Fruit fly (Drosophila melanogaster): Measurements from ENCODE around the gene Ccm3.

The Ccm3 gene

dm6 chr3R:15330472-15330871 is 41.3 kb upstream of the Ccm3 start, which contains the start of gene mRpL9 (continued):
- TF ChIP-seq bowl (GFP tag; IDR thresholded peaks at IDR 0.05) (no peak), Trl (optimal IDR thresholded peaks at IDR 0.05) (no peak), Trl (GFP tag; optimal IDR thresholded peaks at IDR 0.05) (no peak), CG17912 (GFP tag; optimal IDR thresholded peaks at IDR 0.05) (no peak), Dll (GFP tag; IDR thresholded peaks at IDR 0.05; ENCODE audit: partially characterized antibody) (peak; percentile 49; the same call in 2 of the 4 replicates), stc (GFP tag; IDR thresholded peaks at IDR 0.05) (no peak), H15 (GFP tag; IDR thresholded peaks at IDR 0.05) (no peak), ap (GFP tag; IDR thresholded peaks at IDR 0.05) (no peak), CG2202 (tag; optimal IDR thresholded peaks at IDR 0.05) (no peak), btn (GFP tag; optimal IDR thresholded peaks at IDR 0.05) (no peak), sens (GFP tag) (peak; percentile 47), jigr1 (GFP tag; IDR thresholded peaks at IDR 0.05) (no peak), CG33213 (GFP tag; optimal IDR thresholded peaks at IDR 0.05) (no peak), crp (GFP tag; optimal IDR thresholded peaks at IDR 0.05) (no peak), Six4 (GFP tag; optimal IDR thresholded peaks at IDR 0.05) (no peak), ac (GFP tag; optimal IDR thresholded peaks at IDR 0.05) (no peak), CG7839 (tag; optimal IDR thresholded peaks at IDR 0.05) (no peak), Dek (tag; optimal IDR thresholded peaks at IDR 0.05) (no peak), tap (tag; optimal IDR thresholded peaks at IDR 0.05) (no peak), gcm2 (GFP tag; optimal IDR thresholded peaks at IDR 0.05) (no peak), dmrt99B (tag; optimal IDR thresholded peaks at IDR 0.05) (no peak), oc (tag; optimal IDR thresholded peaks at IDR 0.05) (no peak), ttk (GFP tag; IDR thresholded peaks at IDR 0.05) (no peak), CrebB (tag; optimal IDR thresholded peaks at IDR 0.05) (no peak), Scr (GFP tag; IDR thresholded peaks at IDR 0.05; ENCODE audit: partially characterized antibody) (peak; percentile 27; the same call in 1 of the 2 replicates), CG12769 (tag; optimal IDR thresholded peaks at IDR 0.05) (no peak), crol (GFP tag; IDR thresholded peaks at IDR 0.05) (no peak), z (GFP tag; IDR thresholded peaks at IDR 0.05) (no peak), Mad (GFP tag; optimal IDR thresholded peaks at IDR 0.05) (peak; percentile 22), CG7963 (GFP tag; IDR thresholded peaks at IDR 0.05; ENCODE audit: partially characterized antibody) (no peak), mld (GFP tag; IDR thresholded peaks at IDR 0.05; ENCODE audit: partially characterized antibody) (no peak), fd102C (GFP tag; optimal IDR thresholded peaks at IDR 0.05) (no peak), pb (GFP tag; optimal IDR thresholded peaks at IDR 0.05) (no peak), Dip3 (GFP tag; optimal IDR thresholded peaks at IDR 0.05) (no peak), CG17359 (tag; optimal IDR thresholded peaks at IDR 0.05) (no peak), TFAM (GFP tag; optimal IDR thresholded peaks at IDR 0.05) (no peak), emc (GFP tag; optimal IDR thresholded peaks at IDR 0.05) (no peak), gsb-n (tag; optimal IDR thresholded peaks at IDR 0.05) (no peak), Antp (GFP tag; optimal IDR thresholded peaks at IDR 0.05) (peak; percentile 17), kay (GFP tag; optimal IDR thresholded peaks at IDR 0.05) (no peak), Dip2 (GFP tag; IDR thresholded peaks at IDR 0.05) (no peak), gcm (GFP tag; optimal IDR thresholded peaks at IDR 0.05) (no peak), CG13296 (GFP tag; optimal IDR thresholded peaks at IDR 0.05) (no peak), sisA (GFP tag; IDR thresholded peaks at IDR 0.05) (no peak), Bgb (GFP tag; IDR thresholded peaks at IDR 0.05; ENCODE audit: partially characterized antibody) (no peak), CG1647 (GFP tag; optimal IDR thresholded peaks at IDR 0.05) (no peak), tx (GFP tag; optimal IDR thresholded peaks at IDR 0.05) (no peak), seq (GFP tag; IDR thresholded peaks at IDR 0.05) (no peak), Lhr (GFP tag; optimal IDR thresholded peaks at IDR 0.05) (no peak), Fer2 (tag; optimal IDR thresholded peaks at IDR 0.05) (no peak), Hmx (GFP tag; optimal IDR thresholded peaks at IDR 0.05) (no peak), chn (GFP tag; optimal IDR thresholded peaks at IDR 0.05) (no peak), CG15601 (tag; optimal IDR thresholded peaks at IDR 0.05) (no peak)
